Worm (Caenorhabditis elegans) whole organism, L3 larva: ENCODE data around the gene mps-1.

Source experiments
- R02D3.7 ChIP-seq: fragments of 150-350 bp; optimal IDR thresholded peaks from 2 replicates; lab custom pipeline; 2014; ENCODE audit warnings: missing biosample characterization, missing genetic modification characterization
- ZK546.5 ChIP-seq: sonication (generic microtip); optimal IDR thresholded peaks from 2 replicates; lab custom pipeline; 2017; ENCODE audit warnings: missing biosample characterization, missing genetic modification characterization
- aly-2 ChIP-seq: fragments of 150-350 bp; optimal IDR thresholded peaks from 2 replicates; lab custom pipeline; 2014; ENCODE audit warnings: missing biosample characterization, missing genetic modification characterization
- ama-1 ChIP-seq: fragments of 150-350 bp; optimal IDR thresholded peaks from 2 replicates; lab custom pipeline; 2018
- ceh-16 ChIP-seq: sonication (generic microtip); optimal IDR thresholded peaks from 2 replicates; lab custom pipeline; 2017; ENCODE audit warnings: missing biosample characterization, missing genetic modification characterization
- ceh-28 ChIP-seq: fragments of 150-350 bp; optimal IDR thresholded peaks from 2 replicates; lab custom pipeline; 2014; ENCODE audit warnings: missing biosample characterization, missing genetic modification reagents, missing genetic modification characterization
- daf-12 ChIP-seq: fragments of 150-350 bp; optimal IDR thresholded peaks from 2 replicates; lab custom pipeline; 2014; ENCODE audit warnings: missing biosample characterization, missing genetic modification reagents, missing genetic modification characterization
- egl-27 ChIP-seq: sonication (generic microtip); optimal IDR thresholded peaks from 4 replicates; lab custom pipeline; 2017; ENCODE audit warnings: missing biosample characterization, missing genetic modification reagents, missing genetic modification characterization
- egl-5 ChIP-seq: fragments of 150-350 bp; optimal IDR thresholded peaks from 2 replicates; lab custom pipeline; 2017; ENCODE audit warnings: missing biosample characterization, missing genetic modification reagents, missing genetic modification characterization, inconsistent platforms
- elt-1 ChIP-seq: fragments of 150-350 bp; optimal IDR thresholded peaks from 2 replicates; lab custom pipeline; 2014; ENCODE audit warnings: missing biosample characterization, missing genetic modification characterization
- elt-2 ChIP-seq: sonication (generic microtip); optimal IDR thresholded peaks from 2 replicates; lab custom pipeline; 2016; ENCODE audit warnings: missing genetic modification reagents, mild to moderate bottlenecking, missing genetic modification characterization, missing compliant biosample characterization
- eor-1 ChIP-seq, 2 experiments: fragments of 150-350 bp; optimal IDR thresholded peaks; 2 replicates each; lab custom pipeline; 2014 to 2018; ENCODE audit warnings: missing biosample characterization in 2 of 2, missing genetic modification characterization in 2 of 2
- fkh-10 ChIP-seq: sonication (generic microtip); optimal IDR thresholded peaks from 2 replicates; lab custom pipeline; 2017; ENCODE audit warnings: missing biosample characterization, missing genetic modification reagents, missing genetic modification characterization
- fkh-2 ChIP-seq: fragments of 150-350 bp; optimal IDR thresholded peaks from 2 replicates; lab custom pipeline; 2014; ENCODE audit warnings: missing biosample characterization, missing genetic modification reagents, missing genetic modification characterization
- fos-1 ChIP-seq: fragments of 150-350 bp; optimal IDR thresholded peaks from 2 replicates; lab custom pipeline; 2014; ENCODE audit warnings: missing biosample characterization, missing genetic modification characterization
- hmg-11 ChIP-seq: sonication (generic microtip); optimal IDR thresholded peaks from 2 replicates; lab custom pipeline; 2016; ENCODE audit warnings: missing genetic modification characterization, missing compliant biosample characterization
- jun-1 ChIP-seq: fragments of 150-350 bp; optimal IDR thresholded peaks from 2 replicates; lab custom pipeline; 2014; ENCODE audit warnings: missing biosample characterization, missing genetic modification reagents, missing genetic modification characterization
- lin-15B ChIP-seq: fragments of 150-350 bp; optimal IDR thresholded peaks from 2 replicates; lab custom pipeline; 2014; ENCODE audit warnings: missing biosample characterization, missing genetic modification characterization
- lin-39 ChIP-seq: fragments of 150-350 bp; optimal IDR thresholded peaks from 2 replicates; lab custom pipeline; 2018; ENCODE audit warnings: missing biosample characterization, missing genetic modification reagents, missing genetic modification characterization
- lsy-12 ChIP-seq: sonication (generic microtip); optimal IDR thresholded peaks from 2 replicates; lab custom pipeline; 2016; ENCODE audit warnings: mild to moderate bottlenecking, missing genetic modification characterization, missing compliant biosample characterization
- mdl-1 ChIP-seq: fragments of 150-350 bp; optimal IDR thresholded peaks from 2 replicates; lab custom pipeline; 2014; ENCODE audit warnings: missing biosample characterization, missing genetic modification characterization
- mml-1 ChIP-seq: fragments of 150-350 bp; sonication (generic microtip); optimal IDR thresholded peaks from 3 replicates; lab custom pipeline; 2014; ENCODE audit warnings: missing biosample characterization, missing genetic modification characterization
- nfya-1 ChIP-seq: sonication (generic microtip); optimal IDR thresholded peaks from 2 replicates; lab custom pipeline; 2017; ENCODE audit warnings: missing genetic modification characterization, mild to moderate bottlenecking, missing compliant biosample characterization, antibody characterized with exemption, moderate library complexity; ENCODE audit not compliant: insufficient read depth
- nhr-12 ChIP-seq: fragments of 150-350 bp; optimal IDR thresholded peaks from 2 replicates; lab custom pipeline; 2014; ENCODE audit warnings: missing biosample characterization, missing genetic modification characterization
- nhr-23 ChIP-seq: fragments of 150-350 bp; optimal IDR thresholded peaks from 2 replicates; lab custom pipeline; 2014; ENCODE audit warnings: missing biosample characterization, missing genetic modification reagents, missing genetic modification characterization
- nhr-237 ChIP-seq: fragments of 150-350 bp; optimal IDR thresholded peaks from 2 replicates; lab custom pipeline; 2014; ENCODE audit warnings: missing biosample characterization, missing genetic modification characterization
- nhr-25 ChIP-seq: sonication (generic microtip); optimal IDR thresholded peaks from 2 replicates; lab custom pipeline; 2017; ENCODE audit warnings: missing biosample characterization, missing genetic modification characterization
- nhr-28 ChIP-seq: fragments of 150-350 bp; optimal IDR thresholded peaks from 2 replicates; lab custom pipeline; 2014; ENCODE audit warnings: missing biosample characterization, missing genetic modification characterization
- nhr-43 ChIP-seq: sonication (generic microtip); optimal IDR thresholded peaks from 2 replicates; lab custom pipeline; 2016; ENCODE audit warnings: mild to moderate bottlenecking, missing genetic modification characterization, missing compliant biosample characterization; ENCODE audit not compliant: poor library complexity, severe bottlenecking
- nhr-77 ChIP-seq: fragments of 150-350 bp; optimal IDR thresholded peaks from 2 replicates; lab custom pipeline; 2014; ENCODE audit warnings: missing biosample characterization, missing genetic modification characterization
- pha-4 ChIP-seq: fragments of 150-350 bp; optimal IDR thresholded peaks from 2 replicates; lab custom pipeline; 2014; ENCODE audit warnings: missing biosample characterization, missing genetic modification reagents, missing genetic modification characterization
- pqm-1 ChIP-seq: fragments of 150-350 bp; optimal IDR thresholded peaks from 2 replicates; lab custom pipeline; 2017; ENCODE audit warnings: missing biosample characterization, missing genetic modification characterization, inconsistent platforms
- skn-1 ChIP-seq: fragments of 150-350 bp; optimal IDR thresholded peaks from 2 replicates; lab custom pipeline; 2014; ENCODE audit warnings: missing biosample characterization, missing genetic modification characterization
- snpc-4 ChIP-seq: fragments of 150-350 bp; optimal IDR thresholded peaks from 2 replicates; lab custom pipeline; 2014; ENCODE audit warnings: missing biosample characterization, missing genetic modification characterization
- unc-39 ChIP-seq: sonication (generic microtip); optimal IDR thresholded peaks from 4 replicates; lab custom pipeline; 2017; ENCODE audit warnings: missing biosample characterization, missing genetic modification characterization
- unc-62 ChIP-seq: fragments of 150-350 bp; sonication (generic microtip); optimal IDR thresholded peaks from 4 replicates; lab custom pipeline; 2014; ENCODE audit warnings: missing biosample characterization, missing genetic modification reagents, missing genetic modification characterization
- zag-1 ChIP-seq: fragments of 150-350 bp; optimal IDR thresholded peaks from 2 replicates; lab custom pipeline; 2014; ENCODE audit warnings: missing biosample characterization, missing genetic modification characterization
- ztf-4 ChIP-seq: fragments of 150-350 bp; optimal IDR thresholded peaks from 2 replicates; lab custom pipeline; 2014; ENCODE audit warnings: missing biosample characterization, missing genetic modification characterization

Gene mps-1

DNA sequence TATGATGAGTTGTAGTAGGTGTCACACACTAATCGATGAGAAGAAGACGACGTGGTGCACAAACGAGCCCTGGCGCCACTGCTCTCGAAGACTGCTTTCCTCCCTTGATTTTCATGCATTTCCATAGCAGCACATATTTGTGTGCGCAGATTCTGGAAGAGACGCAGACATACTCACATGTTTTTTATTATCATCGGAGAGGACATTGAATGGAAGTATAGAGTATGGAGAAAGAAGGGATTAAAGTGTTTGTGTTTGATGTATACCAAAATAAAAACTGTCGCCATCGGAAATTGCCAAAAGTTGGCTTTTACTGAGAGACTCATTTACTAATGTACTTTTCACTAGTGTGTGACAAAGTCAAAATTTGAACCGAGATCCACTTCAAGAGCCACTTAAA is at the start of gene mps-1:
TSS of gene mps-1 (minus strand) at position 101 of the 400 bp plus-strand sequence.
- TF ChIP-seq aly-2 (tag; lab: Kevin White, UChicago) (no peak), nhr-12 (no peak), daf-12 (tag; lab: Kevin White, UChicago) (no peak), nhr-77 (tag; lab: Kevin White, UChicago) (no peak), egl-5 (no peak), nhr-237 (tag; lab: Kevin White, UChicago) (no peak), nfya-1 (tag; lab: Kevin White, UChicago) (no peak), unc-39 (no peak), hmg-11 (tag; lab: Kevin White, UChicago) (no peak), eor-1 (tag; optimal IDR thresholded peaks at IDR 0.05; lab: Kevin White, UChicago) (no peak), unc-62 (no peak), nhr-43 (tag; lab: Kevin White, UChicago) (no peak), jun-1 (tag; lab: Kevin White, UChicago) (no peak), fos-1 (tag; lab: Kevin White, UChicago) (no peak), ceh-28 (tag; lab: Kevin White, UChicago) (no peak), ztf-4 (no peak), fkh-2 (tag; lab: Kevin White, UChicago) (no peak), elt-2 (tag; lab: Kevin White, UChicago) (no peak), lsy-12 (tag; lab: Kevin White, UChicago) (no peak), lin-15B (tag; lab: Kevin White, UChicago) (no peak)

DNA sequence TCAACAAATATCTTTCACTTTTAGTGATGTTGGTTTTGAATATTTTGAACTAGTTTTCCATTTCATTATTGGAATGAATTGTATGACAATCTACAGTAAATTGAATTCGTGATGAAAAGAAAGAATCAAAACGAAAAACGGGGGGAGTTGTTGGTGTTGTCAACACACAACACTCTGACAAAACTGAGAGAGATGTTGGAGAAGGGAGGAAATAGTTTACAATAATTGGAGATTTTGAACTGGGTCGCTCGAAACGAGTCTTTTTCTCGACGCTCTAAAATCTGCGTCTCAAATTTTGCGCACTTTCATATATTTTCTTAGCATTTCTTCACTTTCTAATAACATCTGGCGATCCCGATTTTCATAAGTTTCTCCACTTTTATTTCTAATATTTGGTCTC is 49.7 kb upstream of the mps-1 start, which contains the start of gene txt-18:
TSS of gene txt-18 (plus strand) at position 180 of the 400 bp plus-strand sequence.
- TF ChIP-seq pha-4 (tag; lab: Kevin White, UChicago) (peak; percentile 81), nhr-23 (tag; lab: Kevin White, UChicago) (peak; percentile 41), fkh-2 (tag; lab: Kevin White, UChicago) (no peak), nhr-25 (tag; lab: Kevin White, UChicago) (peak; percentile 13), nfya-1 (tag; lab: Kevin White, UChicago) (peak; percentile 23), ZK546.5 (tag; lab: Kevin White, UChicago) (no peak)

DNA sequence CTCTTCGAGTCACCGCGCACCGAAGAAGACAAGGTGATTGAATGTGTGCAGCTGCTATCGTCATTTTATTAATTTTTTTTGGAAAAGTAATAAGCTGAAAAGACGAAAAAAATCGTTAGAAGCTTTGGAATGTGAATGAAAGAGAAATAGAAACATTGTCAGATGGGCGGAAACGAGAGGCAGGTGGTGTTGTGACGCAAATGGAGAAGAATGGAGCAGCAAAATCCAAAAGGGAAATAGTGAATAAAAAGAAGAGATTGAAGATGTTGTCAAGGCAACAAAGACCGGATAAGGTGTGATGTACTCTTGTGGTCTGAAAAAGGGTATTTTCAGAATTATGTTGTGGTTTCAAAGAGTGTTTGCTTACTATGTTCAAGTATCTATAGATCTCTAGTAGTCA is 48.3 kb upstream of the mps-1 start:
- no peak for TF ChIP-seq egl-5
- no peak for TF ChIP-seq ztf-4
- TF ChIP-seq snpc-4 (tag; lab: Kevin White, UChicago) = no peak
- no peak for TF ChIP-seq lin-39 (tag; lab: Kevin White, UChicago)
- no peak for TF ChIP-seq ceh-16 (tag; lab: Kevin White, UChicago)
- no peak for TF ChIP-seq fos-1 (tag; lab: Kevin White, UChicago)
- TF ChIP-seq elt-1 = no peak

DNA sequence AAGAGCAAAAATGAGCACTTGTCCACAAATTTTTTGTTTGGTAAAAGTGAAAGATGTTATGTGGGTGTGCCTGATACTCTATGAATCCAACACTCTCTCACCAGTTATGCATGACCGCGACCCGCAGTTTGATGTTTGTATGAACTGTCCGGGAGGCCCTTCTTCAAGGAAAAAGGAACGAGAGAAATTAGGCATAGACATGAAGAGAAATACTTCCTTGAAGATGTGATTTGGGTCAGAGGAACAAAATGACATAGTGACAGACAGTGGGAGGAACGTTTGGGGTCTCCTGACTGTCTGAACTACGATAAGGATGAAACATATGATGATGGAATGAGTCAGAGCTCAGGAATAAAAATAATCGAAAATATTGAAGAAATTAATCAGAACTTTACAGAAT is 46.9 kb upstream of the mps-1 start:
- TF ChIP-seq elt-1 (no peak), hmg-11 (tag; lab: Kevin White, UChicago) (no peak), snpc-4 (tag; lab: Kevin White, UChicago) (no peak), daf-12 (tag; lab: Kevin White, UChicago) (no peak), unc-62 (no peak), mml-1 (no peak), skn-1 (tag; lab: Kevin White, UChicago) (no peak), fkh-10 (no peak), pha-4 (tag; lab: Kevin White, UChicago) (peak; percentile 25), fkh-2 (tag; lab: Kevin White, UChicago) (no peak), pqm-1 (tag; lab: Kevin White, UChicago) (peak; percentile 57), nhr-23 (tag; lab: Kevin White, UChicago) (peak; percentile 73), R02D3.7 (no peak)

DNA sequence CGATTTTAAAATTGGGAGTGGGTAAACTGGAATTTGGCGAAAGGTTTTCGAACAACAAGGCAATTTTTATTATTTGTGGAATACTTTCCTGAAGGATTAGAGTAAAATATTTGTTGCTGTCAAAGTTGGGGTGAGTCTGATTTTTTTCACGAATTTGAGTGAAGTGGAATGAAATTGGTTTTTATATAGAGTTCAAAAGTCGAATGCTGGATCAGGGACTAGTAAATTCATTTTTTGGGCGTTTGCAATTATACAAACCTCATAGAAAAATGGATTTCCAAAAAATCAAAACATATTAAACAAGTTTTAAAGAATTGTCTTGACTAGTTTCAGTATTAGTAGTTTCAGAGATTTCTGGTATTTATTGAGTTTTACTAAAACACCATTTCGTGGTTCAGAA is 45.8 kb upstream of the mps-1 start, which contains the start of gene C32D5.7:
TSS of gene C32D5.7 (minus strand) at position 101 of the 400 bp plus-strand sequence.
- TF ChIP-seq nhr-28 (tag; lab: Kevin White, UChicago) (no peak), fos-1 (tag; lab: Kevin White, UChicago) (no peak), nhr-25 (tag; lab: Kevin White, UChicago) (no peak), egl-27 (tag; lab: Kevin White, UChicago) (no peak), daf-12 (tag; lab: Kevin White, UChicago) (no peak), ama-1 (no peak), nfya-1 (tag; lab: Kevin White, UChicago) (no peak), mdl-1 (tag; lab: Kevin White, UChicago) (no peak), fkh-10 (no peak), nhr-23 (tag; lab: Kevin White, UChicago) (no peak), hmg-11 (tag; lab: Kevin White, UChicago) (no peak), aly-2 (tag; lab: Kevin White, UChicago) (no peak), pqm-1 (tag; lab: Kevin White, UChicago) (no peak), elt-1 (no peak), skn-1 (tag; lab: Kevin White, UChicago) (no peak), zag-1 (no peak), mml-1 (no peak), lin-15B (tag; lab: Kevin White, UChicago) (no peak), nhr-43 (tag; lab: Kevin White, UChicago) (no peak)
